Fruit fly (Drosophila melanogaster): ENCODE data around the gene CG33080.

CG33080 gene

DNA sequence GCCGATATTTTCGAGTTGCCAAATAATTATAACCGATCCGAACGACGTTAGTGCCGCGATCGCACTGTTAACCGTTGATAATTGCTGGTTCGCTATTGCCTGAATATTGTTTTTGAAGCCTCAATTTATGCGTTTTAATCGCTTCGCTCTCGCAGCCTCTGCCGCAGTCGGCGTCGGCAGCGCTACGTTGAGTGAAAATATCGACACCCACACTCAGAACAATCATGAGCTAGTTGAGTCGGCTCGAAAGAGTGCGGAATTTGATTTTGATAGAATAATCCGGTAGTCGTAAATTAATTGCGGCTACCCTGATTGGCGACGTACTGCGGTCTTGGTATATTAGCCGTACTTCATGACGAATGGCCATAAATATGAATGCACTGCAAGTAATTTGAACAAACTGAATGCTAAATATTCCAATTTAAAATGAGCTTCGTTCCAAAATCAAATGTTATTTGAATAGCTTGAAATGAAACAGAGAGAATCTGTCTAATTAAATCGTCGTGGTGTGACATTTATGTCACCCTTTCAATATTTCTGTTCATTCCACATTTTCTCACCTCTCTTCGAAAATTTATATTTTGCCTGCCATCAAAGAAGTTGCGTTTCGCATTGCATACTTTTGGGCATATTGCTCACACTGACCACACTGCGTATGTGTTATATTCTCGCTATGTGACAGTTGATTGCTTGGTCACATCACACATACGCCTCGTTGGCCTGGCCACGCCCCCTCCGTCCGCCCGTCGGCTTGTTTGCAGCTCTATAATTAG, 1.9 kb downstream of the CG33080 start:
- TF ChIP-seq ftz-f1 (GFP tag; optimal IDR thresholded peaks at IDR 0.05): no peak
- TF ChIP-seq CG3065 (GFP tag; optimal IDR thresholded peaks at IDR 0.05): peak; percentile 25
- TF ChIP-seq sens (GFP tag): peak; percentile 73
- TF ChIP-seq al (GFP tag; IDR thresholded peaks at IDR 0.05): 0 out of 2 replicates have a peak, but pooled peaks have one; percentile 12
- no peak for TF ChIP-seq CG14667 (GFP tag; IDR thresholded peaks at IDR 0.05)
- peak; percentile 70 for TF ChIP-seq Med (GFP tag)
- TF ChIP-seq so (GFP tag; IDR thresholded peaks at IDR 0.05): 0 out of 3 replicates have a peak, but pooled peaks have one; percentile 30
- TF ChIP-seq CG33213 (GFP tag; optimal IDR thresholded peaks at IDR 0.05): no peak
- TF ChIP-seq row (GFP tag; IDR thresholded peaks at IDR 0.05): peak; percentile 47
- TF ChIP-seq CTCF (GFP tag; optimal IDR thresholded peaks at IDR 0.05): peak; percentile 27
- no peak for TF ChIP-seq CG4854 (GFP tag; optimal IDR thresholded peaks at IDR 0.05)
- TF ChIP-seq lab (GFP tag; optimal IDR thresholded peaks at IDR 0.05): peak; percentile 31
- TF ChIP-seq Poxn (GFP tag; IDR thresholded peaks at IDR 0.05): no peak
- 0 out of 3 replicates have a peak, but pooled peaks have one; percentile 34 for TF ChIP-seq otp (GFP tag; IDR thresholded peaks at IDR 0.05)
- peak; percentile 4 for TF ChIP-seq Meics (GFP tag; optimal IDR thresholded peaks at IDR 0.05)
- peak; percentile 14 for TF ChIP-seq CG12769 (tag; optimal IDR thresholded peaks at IDR 0.05)
- peak; percentile 87 for TF ChIP-seq CG8281 (tag; optimal IDR thresholded peaks at IDR 0.05)
- TF ChIP-seq CG11085 (GFP tag; IDR thresholded peaks at IDR 0.05): no peak
- peak; percentile 82 for TF ChIP-seq Adf1 (GFP tag; IDR thresholded peaks at IDR 0.05)
- no peak for TF ChIP-seq nerfin-2 (GFP tag; IDR thresholded peaks at IDR 0.05; ENCODE audit: partially characterized antibody)
- TF ChIP-seq Deaf1 (tag; optimal IDR thresholded peaks at IDR 0.05): peak; percentile 3
- peak; percentile 18 for TF ChIP-seq gem (tag; optimal IDR thresholded peaks at IDR 0.05)
- TF ChIP-seq lilli (GFP tag; optimal IDR thresholded peaks at IDR 0.05): peak; percentile 15
- TF ChIP-seq CG7839 (tag; optimal IDR thresholded peaks at IDR 0.05): peak; percentile 19
- peak; percentile 50 for TF ChIP-seq CG10979 (tag; optimal IDR thresholded peaks at IDR 0.05)
- TF ChIP-seq Hr51 (GFP tag; optimal IDR thresholded peaks at IDR 0.05): peak in 1 of 2 experiments; percentile 26
- TF ChIP-seq Pdp1 (GFP tag; optimal IDR thresholded peaks at IDR 0.05): peak in 1 of 2 experiments; percentile 18
- no peak for TF ChIP-seq CG32532 (GFP tag; IDR thresholded peaks at IDR 0.05)
- TF ChIP-seq CG3847 (GFP tag; IDR thresholded peaks at IDR 0.05): 0 out of 2 replicates have a peak, but pooled peaks have one; percentile 7
- TF ChIP-seq CG4707 (GFP tag; optimal IDR thresholded peaks at IDR 0.05): no peak
- no peak for TF ChIP-seq h (optimal IDR thresholded peaks at IDR 0.05)
- TF ChIP-seq sd (tag; optimal IDR thresholded peaks at IDR 0.05): peak; percentile 3
- TF ChIP-seq E2f1 (GFP tag; IDR thresholded peaks at IDR 0.05): 0 out of 2 replicates have a peak, but pooled peaks have one; percentile 14
- TF ChIP-seq CG9932 (GFP tag; IDR thresholded peaks at IDR 0.05): peak; percentile 14; the same call in 1 of the 2 replicates
- no peak for TF ChIP-seq CG34422 (GFP tag; IDR thresholded peaks at IDR 0.05)
- peak; percentile 19 for TF ChIP-seq CG11504 (tag; optimal IDR thresholded peaks at IDR 0.05)
- peak; percentile 19 for TF ChIP-seq CG15269 (tag; optimal IDR thresholded peaks at IDR 0.05)
- peak in 1 of 2 experiments; percentile 17 for TF ChIP-seq Trl (optimal IDR thresholded peaks at IDR 0.05)
- no peak for TF ChIP-seq Trl (GFP tag; optimal IDR thresholded peaks at IDR 0.05)
- 0 out of 3 replicates have a peak, but pooled peaks have one; percentile 9 for TF ChIP-seq CG11695 (GFP tag; IDR thresholded peaks at IDR 0.05)
- TF ChIP-seq Xrp1 (GFP tag; IDR thresholded peaks at IDR 0.05): peak; percentile 19; the same call in 1 of the 2 replicates
- peak; percentile 42; the same call in 1 of the 2 replicates for TF ChIP-seq CG13287 (GFP tag; IDR thresholded peaks at IDR 0.05; ENCODE audit: partially characterized antibody)
- peak; percentile 13; the same call in 1 of the 3 replicates for TF ChIP-seq ci (GFP tag; IDR thresholded peaks at IDR 0.05)
- TF ChIP-seq zf30C (GFP tag; optimal IDR thresholded peaks at IDR 0.05): peak; percentile 43
- peak; percentile 34 for TF ChIP-seq CG2120 (GFP tag; optimal IDR thresholded peaks at IDR 0.05)
- TF ChIP-seq CG5180 (GFP tag; optimal IDR thresholded peaks at IDR 0.05): peak; percentile 1
- TF ChIP-seq CG8290 (GFP tag; optimal IDR thresholded peaks at IDR 0.05): no peak
- TF ChIP-seq CG8290 (tag; optimal IDR thresholded peaks at IDR 0.05): peak in 1 of 2 experiments; percentile 23
- TF ChIP-seq CG34376 (GFP tag; optimal IDR thresholded peaks at IDR 0.05): peak; percentile 23
- TF ChIP-seq Bgb (GFP tag; IDR thresholded peaks at IDR 0.05; ENCODE audit: partially characterized antibody): peak; percentile 7; the same call in 1 of the 2 replicates

All from whole organism, embryonic.